Fruit fly (Drosophila melanogaster) ovary, adult (tissue): ENCODE data around the gene ymp.

Experiments
- CG17801 ChIP-seq: fragments of 200-800 bp; optimal IDR thresholded peaks from 2 replicates; lab custom pipeline; 2019; ENCODE audit warnings: missing biosample characterization, mild to moderate bottlenecking, missing genetic modification characterization, moderate library complexity; ENCODE audit not compliant: partially characterized antibody

ymp gene

DNA sequence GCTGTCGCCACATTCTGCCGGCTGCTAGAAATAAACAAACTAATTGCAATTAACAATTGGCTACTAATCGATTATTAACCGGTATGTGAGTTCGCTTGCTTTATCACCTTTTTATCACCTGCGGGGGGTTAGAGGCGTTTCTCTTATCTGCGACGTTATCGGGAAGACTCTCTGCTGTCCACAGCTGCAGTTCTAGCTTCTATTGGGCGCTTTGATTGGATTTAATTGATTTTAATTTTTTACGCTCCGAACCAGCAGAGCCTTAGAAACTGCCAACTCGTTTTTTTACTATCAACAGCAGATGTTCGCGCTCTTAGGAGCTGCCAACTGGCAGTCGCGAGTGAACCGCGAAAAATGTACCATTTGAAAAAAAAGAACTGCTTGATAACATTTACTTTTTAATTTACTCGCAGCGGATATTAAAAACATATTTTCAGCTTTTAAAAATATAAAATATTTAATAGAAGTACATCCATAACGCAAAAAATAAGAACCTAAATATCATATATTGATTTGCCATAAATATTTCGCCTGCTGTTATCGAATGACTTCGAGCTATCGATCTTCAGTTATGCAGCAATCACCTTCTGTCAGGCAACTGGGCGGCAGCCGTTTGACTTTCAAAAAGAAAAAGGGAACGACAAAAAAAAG lies 17.8 kb upstream of the ymp start, which contains the start of gene Ssadh:
TSS of gene Ssadh (minus strand) at position 300 of the 651 bp plus-strand sequence.
- no peak for TF ChIP-seq CG17801 (GFP tag; lab: Kevin White, UChicago)

DNA sequence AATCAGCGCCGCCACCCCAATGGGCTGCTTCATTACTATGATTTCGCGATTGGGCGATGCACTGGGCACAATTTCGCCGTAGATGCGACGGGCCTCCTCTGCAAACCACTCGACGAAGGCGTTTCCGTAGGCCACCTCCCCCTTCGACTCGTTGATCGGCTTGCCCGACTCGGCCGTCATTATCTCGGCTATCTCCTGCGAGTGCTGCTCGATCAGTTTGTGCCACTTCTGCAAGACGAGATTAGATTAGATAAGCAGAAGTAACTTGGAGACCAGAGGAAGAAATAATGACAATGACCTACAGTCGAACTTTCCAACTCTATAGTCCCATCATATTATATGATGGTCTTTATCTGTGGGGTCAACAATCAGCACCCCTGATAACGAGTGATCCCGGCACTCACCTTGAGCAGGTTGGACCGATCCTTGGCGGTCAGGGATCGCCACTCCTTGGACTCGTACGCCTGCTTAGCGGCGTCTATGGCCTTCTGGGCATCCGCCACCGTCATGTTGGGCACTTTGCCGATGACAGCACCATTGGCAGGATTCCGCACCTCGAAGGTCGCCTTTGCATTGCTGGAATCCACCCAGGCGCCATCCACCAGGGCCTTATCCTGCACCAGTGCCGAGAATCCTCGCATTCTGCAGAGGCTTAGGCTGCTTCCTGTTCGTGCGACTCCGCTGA lies 17.2 kb upstream of the ymp start:
- no peak for TF ChIP-seq CG17801 (GFP tag; lab: Kevin White, UChicago)

DNA sequence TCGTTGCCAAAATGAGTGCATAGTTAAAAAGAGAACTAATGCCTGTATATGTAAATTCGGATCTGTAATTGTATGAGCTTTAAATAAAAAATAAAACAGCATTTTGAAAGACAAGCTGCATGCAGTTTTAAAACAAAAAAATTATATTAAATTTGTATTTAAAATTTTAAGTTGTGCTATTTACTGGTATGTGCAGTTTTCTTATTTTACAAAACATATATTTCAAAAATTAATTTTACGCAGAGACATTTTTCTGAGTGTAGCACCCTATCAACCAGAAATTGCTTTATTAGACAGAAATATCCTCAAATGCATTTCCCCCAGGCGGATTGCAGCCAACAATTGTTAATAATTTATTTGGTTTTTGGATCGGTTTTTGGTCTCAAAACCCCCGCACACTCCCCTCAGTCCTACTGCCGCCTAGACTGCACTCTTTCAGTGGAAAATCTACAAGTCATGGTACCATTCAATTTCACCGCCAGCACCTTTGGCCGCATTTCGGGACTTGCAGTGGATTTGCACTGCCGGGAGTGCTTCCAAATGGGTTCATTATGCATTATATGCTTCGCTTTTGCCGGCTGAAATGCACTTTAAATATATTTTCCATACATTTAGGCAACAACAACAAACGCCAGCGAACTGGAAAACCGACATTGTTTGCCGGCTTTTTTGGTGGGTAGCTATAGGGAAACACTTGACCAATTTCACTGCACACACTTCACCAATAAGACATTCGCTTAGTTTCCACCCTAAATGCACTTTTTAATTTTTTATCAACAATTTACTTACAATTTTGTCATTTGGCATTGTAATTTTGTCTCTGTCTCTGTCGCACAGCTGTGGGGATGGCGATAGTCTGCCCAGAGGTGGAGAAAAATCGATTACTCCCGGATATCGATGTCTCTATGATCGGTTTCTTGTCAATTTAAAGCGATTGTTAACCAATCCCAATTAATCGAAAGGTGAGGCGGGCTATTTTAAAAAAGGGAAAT lies 15.2 kb upstream of the ymp start, which contains the start of gene Npl4:
TSS of gene Npl4 (minus strand) at position 863 of the 992 bp plus-strand sequence.
- peak; percentile 12 for TF ChIP-seq CG17801 (GFP tag; lab: Kevin White, UChicago)

DNA sequence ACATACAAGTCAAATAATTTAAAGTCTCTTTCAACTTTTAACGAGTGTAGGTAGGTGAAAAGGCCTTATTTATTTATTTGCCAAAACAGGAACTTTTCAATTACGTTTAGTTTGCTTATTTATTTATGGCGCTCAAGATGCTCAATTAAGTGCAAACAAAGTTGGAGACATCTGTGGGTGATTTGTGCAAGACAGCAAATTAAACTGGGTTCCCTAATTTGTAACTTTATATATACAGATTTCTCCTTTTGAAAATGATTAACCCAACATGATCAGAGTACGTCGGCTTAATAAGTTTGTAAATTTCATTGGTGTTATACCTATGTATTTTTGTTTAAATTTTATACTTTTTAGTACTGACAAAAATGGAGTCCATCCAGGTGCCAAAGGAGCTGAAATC lies 9.2 kb upstream of the ymp start, which contains the start of gene CG5071:
TSS of gene CG5071 (plus strand) at position 301 of the 400 bp plus-strand sequence.
- TF ChIP-seq CG17801 (GFP tag; lab: Kevin White, UChicago) = no peak

DNA sequence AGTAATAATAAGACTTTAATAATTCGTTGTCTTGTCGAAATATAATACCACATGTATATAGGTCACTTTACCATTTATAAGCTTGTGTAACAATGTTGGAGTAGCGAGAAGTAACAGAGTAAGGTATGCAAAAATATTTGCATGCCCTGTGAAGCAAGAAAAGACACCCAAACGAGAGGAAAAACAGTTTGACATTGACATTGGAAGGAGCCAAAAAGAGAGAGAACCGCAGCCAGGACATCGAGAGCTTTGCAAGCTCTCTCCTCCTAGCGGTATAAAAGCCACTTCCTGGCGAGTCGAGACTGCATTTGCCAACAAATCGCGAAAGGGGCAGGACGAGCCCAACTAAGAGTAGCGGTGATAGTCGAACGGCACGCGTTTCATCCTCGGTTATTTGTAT lies 4.4 kb upstream of the ymp start, which contains the start of gene CG5079:
TSS of gene CG5079 (plus strand) at position 301 of the 400 bp plus-strand sequence.
- no peak for TF ChIP-seq CG17801 (GFP tag; lab: Kevin White, UChicago)

DNA sequence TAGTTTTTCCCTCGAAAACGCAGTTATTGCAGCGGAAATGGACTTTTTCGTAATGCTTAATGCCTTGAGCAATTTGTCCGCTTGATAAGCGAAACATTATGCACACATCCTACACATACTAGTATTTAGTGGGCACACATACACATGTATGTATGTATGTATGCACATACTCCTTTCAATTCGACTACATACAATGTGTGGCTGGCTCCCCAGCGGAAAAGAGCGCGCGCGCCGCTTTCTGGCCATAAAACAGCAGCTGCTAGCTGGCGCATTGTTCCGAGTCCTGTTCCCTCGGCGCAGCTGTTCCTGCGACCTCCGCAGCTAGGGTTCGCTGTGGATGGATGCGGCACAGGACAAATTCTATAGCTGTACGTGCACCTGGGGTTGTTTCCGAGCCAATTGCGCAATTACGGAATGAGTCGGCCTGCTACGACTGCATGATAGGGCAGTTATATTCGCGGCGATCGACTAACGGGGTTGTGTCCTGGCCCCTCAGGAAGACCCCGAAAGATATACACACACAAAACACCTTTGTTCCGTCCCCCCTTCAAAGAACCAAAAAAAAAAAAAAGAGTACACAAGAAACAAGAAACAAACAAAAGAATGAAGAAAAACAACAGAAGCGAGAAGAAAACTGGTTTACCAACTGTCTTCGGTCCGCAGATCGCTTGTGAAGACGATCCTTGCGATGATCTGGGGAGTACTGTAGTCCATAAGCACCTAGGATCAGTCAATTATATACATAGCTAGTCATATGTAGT lies 12.5 kb downstream of the ymp start:
- TF ChIP-seq CG17801 (GFP tag; lab: Kevin White, UChicago) = no peak

DNA sequence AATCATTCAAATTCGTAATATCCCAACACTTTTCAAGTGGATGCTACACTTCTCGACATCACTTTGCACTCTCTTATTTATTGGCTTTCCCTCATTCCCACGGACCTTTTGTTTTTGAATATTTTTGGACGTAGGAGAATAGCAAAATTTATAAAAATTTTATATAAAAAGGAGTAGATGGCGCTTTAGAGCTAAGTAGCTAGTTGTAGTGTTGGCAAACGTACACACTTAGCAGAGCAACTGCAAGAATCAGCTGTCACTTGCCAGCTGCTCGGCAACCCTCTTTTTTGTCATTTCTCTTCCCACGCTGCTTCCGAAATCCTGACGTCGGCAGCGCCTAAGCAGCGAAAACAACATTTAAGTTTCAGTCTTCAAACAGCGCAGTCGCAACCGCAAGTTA lies 14.8 kb downstream of the ymp start:
- no peak for TF ChIP-seq CG17801 (GFP tag; lab: Kevin White, UChicago)

DNA sequence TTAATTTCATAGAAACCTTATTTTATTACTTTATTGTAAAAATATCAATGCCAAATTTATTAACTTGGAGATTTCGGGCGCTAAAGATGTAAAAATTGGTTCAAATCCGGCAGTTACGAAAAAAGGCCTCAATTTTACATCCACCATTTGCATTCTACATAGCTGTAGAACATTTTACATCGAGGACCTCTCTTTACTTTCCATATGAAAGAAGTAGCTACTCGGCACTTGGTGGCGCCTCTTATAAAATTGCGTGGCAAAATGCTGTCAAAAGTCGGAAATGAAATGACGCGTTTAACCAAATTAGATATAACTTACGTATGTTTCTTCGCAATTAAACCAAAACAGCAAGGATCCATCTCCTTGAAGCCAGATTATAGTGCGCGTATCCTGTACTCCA lies 17.4 kb downstream of the ymp start:
- no peak for TF ChIP-seq CG17801 (GFP tag; lab: Kevin White, UChicago)

DNA sequence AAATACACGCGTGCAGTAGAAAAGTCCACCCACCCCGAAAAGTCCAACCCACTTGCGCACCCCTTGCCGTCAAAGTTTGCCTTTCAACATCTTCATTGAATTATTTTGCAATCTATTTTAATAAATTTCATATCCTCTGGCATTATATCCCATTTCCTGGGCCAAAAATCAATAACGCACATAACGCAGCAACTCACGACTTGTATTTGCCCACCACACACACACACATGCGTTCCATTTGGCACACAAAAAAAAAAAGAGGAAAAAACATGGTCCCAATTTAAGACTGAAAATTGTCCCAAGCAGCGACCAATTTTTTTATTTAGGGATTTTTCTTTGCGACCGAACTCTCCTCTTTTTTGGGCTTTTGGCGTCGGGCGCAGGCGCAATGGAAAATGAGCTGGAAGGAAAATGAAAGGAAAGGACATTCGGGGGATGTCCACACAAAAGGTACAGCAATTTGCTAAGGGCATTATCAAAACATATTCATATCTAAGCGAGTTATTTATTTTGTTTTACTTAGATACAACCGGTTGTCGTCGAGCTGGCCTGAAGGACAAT lies 18.0 kb downstream of the ymp start:
- no peak for TF ChIP-seq CG17801 (GFP tag; lab: Kevin White, UChicago)

DNA sequence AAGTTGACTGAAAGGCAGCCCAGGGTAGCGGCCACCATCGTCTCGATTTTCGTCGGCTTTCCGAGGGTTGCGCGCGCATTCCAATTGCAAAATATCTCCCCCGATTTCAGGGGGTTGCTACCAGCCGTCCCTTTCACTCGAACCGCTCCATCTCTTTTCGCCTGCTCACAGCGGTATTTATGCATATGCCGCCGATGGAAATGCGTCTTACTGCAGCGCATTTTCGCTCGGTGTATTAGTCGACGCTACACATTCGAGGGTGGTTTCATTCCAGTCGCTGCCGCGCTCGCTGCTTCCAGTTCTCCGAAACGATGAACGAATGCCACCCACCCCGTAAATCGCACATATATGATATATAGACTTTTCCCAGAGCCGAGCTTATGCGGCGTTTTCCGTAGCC lies 19.8 kb downstream of the ymp start:
- no peak for TF ChIP-seq CG17801 (GFP tag; lab: Kevin White, UChicago)

DNA sequence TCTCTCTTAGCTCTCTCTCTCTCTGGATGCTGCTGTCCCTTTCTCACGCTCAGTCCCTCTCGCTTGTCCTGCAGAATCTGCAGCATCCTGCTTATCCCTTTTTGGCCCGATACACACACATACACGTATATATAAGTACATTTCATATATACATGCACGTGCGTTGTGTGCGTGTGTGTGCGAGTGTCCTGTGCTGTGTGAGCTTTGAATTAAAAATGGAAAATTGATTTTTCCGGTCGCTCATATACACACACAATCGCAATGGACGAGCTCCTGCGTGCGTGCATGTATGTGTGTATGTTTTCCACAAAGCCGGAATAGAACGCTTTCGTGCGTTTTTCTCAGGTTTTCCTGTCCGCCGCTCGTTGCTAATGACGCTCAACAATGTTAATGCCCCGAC lies 20.4 kb downstream of the ymp start:
- no peak for TF ChIP-seq CG17801 (GFP tag; lab: Kevin White, UChicago)

DNA sequence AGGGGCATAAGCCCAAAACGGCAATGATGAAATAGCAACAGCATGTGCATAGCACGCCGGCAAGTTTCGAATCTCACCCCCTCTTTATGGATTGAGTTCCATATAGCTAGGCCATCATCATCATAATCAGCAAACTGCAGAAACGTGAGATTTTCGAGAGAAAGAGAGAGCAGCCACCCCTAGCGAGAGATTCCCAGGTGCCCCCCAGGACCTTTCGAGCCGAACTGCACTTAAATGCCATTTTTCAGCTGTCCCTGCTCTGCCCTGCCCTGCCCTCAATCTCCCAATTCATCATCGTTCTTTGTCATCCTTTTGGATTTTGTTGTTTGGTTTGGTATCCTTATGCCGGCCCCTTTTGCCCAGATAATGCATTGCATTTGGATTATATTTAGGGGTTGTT lies 21.2 kb downstream of the ymp start:
- no peak for TF ChIP-seq CG17801 (GFP tag; lab: Kevin White, UChicago)

DNA sequence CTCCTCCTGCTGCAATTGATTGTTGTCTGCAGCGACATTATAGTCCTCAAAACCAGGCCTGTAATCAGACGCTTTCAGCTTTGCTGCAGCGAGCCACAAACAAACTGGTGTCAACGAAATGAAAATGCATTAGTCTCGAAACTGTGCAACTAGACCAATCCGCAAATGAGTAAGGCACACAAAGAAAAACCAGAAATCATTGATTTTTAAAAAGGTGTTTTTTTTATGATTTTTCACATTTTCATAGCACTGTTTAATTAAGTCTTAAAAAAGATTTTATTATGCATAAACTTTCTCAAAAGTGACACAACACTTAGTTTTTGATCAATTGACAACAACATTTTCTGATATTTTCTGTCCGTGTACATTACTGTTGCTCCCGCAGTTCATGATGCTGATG lies 25.8 kb downstream of the ymp start, which contains the start of gene CG4582:
TSS of gene CG4582 (minus strand) at position 101 of the 400 bp plus-strand sequence.
- no peak for TF ChIP-seq CG17801 (GFP tag; lab: Kevin White, UChicago)

DNA sequence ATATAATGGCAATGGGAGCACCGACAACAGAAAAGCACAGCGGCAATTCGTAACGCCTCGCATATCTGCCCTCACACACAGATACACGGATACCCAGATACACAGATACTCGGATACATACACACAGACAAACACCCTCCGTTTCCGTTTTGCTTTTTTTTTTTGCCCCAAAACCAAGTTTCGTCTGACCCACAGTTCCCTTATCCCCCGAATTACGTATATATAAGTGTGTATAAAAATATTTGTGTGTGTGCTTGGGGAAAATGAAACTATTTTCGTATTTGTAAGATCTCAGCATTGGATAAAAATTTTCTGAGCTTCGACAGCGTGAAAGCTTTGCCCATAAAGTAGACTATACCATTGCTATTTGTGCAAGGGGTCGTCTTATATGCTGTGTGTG lies 49.6 kb downstream of the ymp start:
- TF ChIP-seq CG17801 (GFP tag; lab: Kevin White, UChicago) = no peak
